Fruit fly (Drosophila melanogaster): ENCODE results near the gene NHP2.
A peak's percentile ranks its signal among the peaks of the same experiment; 100 is the strongest.

NHP2 gene

dm6 chr3L:14756724-14757463 is 45.1 kb downstream of the NHP2 start (continued):
- TF ChIP-seq Dip2 (GFP tag; IDR thresholded peaks at IDR 0.05) (0 out of 2 replicates have a peak, but pooled peaks have one; percentile 12), tx (GFP tag; optimal IDR thresholded peaks at IDR 0.05) (peak; percentile 89), Dbx (GFP tag; IDR thresholded peaks at IDR 0.05) (peak; percentile 95), tio (GFP tag; optimal IDR thresholded peaks at IDR 0.05) (peak; percentile 76), Eip74EF (GFP tag; optimal IDR thresholded peaks at IDR 0.05) (peak in 1 of 2 experiments; percentile 72), CG11504 (tag; optimal IDR thresholded peaks at IDR 0.05) (peak; percentile 85), Aef1 (GFP tag; IDR thresholded peaks at IDR 0.05) (peak; percentile 89), unpg (GFP tag; optimal IDR thresholded peaks at IDR 0.05) (peak; percentile 86), CG8388 (GFP tag; optimal IDR thresholded peaks at IDR 0.05) (peak; percentile 75), toy (GFP tag; IDR thresholded peaks at IDR 0.05) (peak; percentile 62; the same call in 1 of the 2 replicates), CG3163 (GFP tag; optimal IDR thresholded peaks at IDR 0.05) (peak; percentile 94), CG9876 (GFP tag; optimal IDR thresholded peaks at IDR 0.05) (peak; percentile 92), crol (GFP tag; IDR thresholded peaks at IDR 0.05) (peak; percentile 70), CG17385 (GFP tag; optimal IDR thresholded peaks at IDR 0.05) (peak; percentile 97), ind (GFP tag; optimal IDR thresholded peaks at IDR 0.05) (peak; percentile 94), B-H2 (GFP tag; optimal IDR thresholded peaks at IDR 0.05) (peak; percentile 76), CG11398 (GFP tag; optimal IDR thresholded peaks at IDR 0.05) (peak; percentile 88), row (GFP tag; IDR thresholded peaks at IDR 0.05) (peak; percentile 91), oc (tag; optimal IDR thresholded peaks at IDR 0.05) (peak; percentile 82), CG7372 (GFP tag; IDR thresholded peaks at IDR 0.05) (peak; percentile 89), PHDP (tag; optimal IDR thresholded peaks at IDR 0.05) (peak; percentile 84), E2f2 (GFP tag; IDR thresholded peaks at IDR 0.05) (peak; percentile 64; the same call in 1 of the 2 replicates), Poxn (GFP tag; IDR thresholded peaks at IDR 0.05) (peak; percentile 74; the same call in 1 of the 2 replicates), CG6683 (GFP tag; optimal IDR thresholded peaks at IDR 0.05) (peak; percentile 67), CG13775 (GFP tag; optimal IDR thresholded peaks at IDR 0.05) (peak; percentile 87), Bteb2 (GFP tag; optimal IDR thresholded peaks at IDR 0.05) (peak; percentile 84), en (GFP tag; optimal IDR thresholded peaks at IDR 0.05) (peak; percentile 66), sim (GFP tag; IDR thresholded peaks at IDR 0.05) (peak; percentile 50; the same call in 1 of the 2 replicates), Hmr (GFP tag; optimal IDR thresholded peaks at IDR 0.05) (peak; percentile 95), CG3065 (GFP tag; optimal IDR thresholded peaks at IDR 0.05) (peak; percentile 43), CG2889 (GFP tag; IDR thresholded peaks at IDR 0.05) (peak; percentile 90), CG1603 (tag; optimal IDR thresholded peaks at IDR 0.05) (peak; percentile 92), CG1529 (GFP tag; optimal IDR thresholded peaks at IDR 0.05) (peak; percentile 82), CG6765 (GFP tag; optimal IDR thresholded peaks at IDR 0.05) (peak; percentile 63), CG15269 (tag; optimal IDR thresholded peaks at IDR 0.05) (peak; percentile 88), Meics (GFP tag; optimal IDR thresholded peaks at IDR 0.05) (peak; percentile 94), Ptx1 (GFP tag; IDR thresholded peaks at IDR 0.05) (peak; percentile 89), yki (optimal IDR thresholded peaks at IDR 0.05) (peak; percentile 83), CG10654 (GFP tag; optimal IDR thresholded peaks at IDR 0.05) (peak; percentile 77), dpn (GFP tag; optimal IDR thresholded peaks at IDR 0.05) (peak; percentile 90 to 92), shn (GFP tag; optimal IDR thresholded peaks at IDR 0.05) (peak; percentile 92), CG5180 (GFP tag; optimal IDR thresholded peaks at IDR 0.05) (peak; percentile 74), CG11695 (GFP tag; IDR thresholded peaks at IDR 0.05) (peak; percentile 87), Bgb (GFP tag; IDR thresholded peaks at IDR 0.05; ENCODE audit: partially characterized antibody) (no peak; the same call in 1 of the 2 replicates), CG13424 (tag; optimal IDR thresholded peaks at IDR 0.05) (peak; percentile 87), trh (GFP tag; optimal IDR thresholded peaks at IDR 0.05) (peak; percentile 67), CG18619 (GFP tag; optimal IDR thresholded peaks at IDR 0.05) (peak; percentile 87), h (optimal IDR thresholded peaks at IDR 0.05) (no peak), Adf1 (GFP tag; IDR thresholded peaks at IDR 0.05) (peak; percentile 80), Sry-δ (GFP tag; optimal IDR thresholded peaks at IDR 0.05) (peak; percentile 46)

Data from whole organism, embryonic.